Worm (Caenorhabditis elegans) whole organism, L4 larva: Measurements from ENCODE around the gene aqp-1.

Experiments used
- F37D6.2 ChIP-seq: sonication (generic microtip); optimal IDR thresholded peaks from 2 replicates; lab custom pipeline; 2016; ENCODE audit warnings: mild to moderate bottlenecking, missing genetic modification characterization, missing compliant biosample characterization
- ZK337.2 ChIP-seq: fragments of 200-800 bp; sonication (Bioruptor generic); IDR thresholded peaks from 2 replicates; pipeline ENCODE4 v1.3.6; 2022; ENCODE audit warnings: missing genetic modification reagents, missing genetic modification characterization, missing compliant biosample characterization
- egl-27 ChIP-seq: sonication (generic microtip); optimal IDR thresholded peaks from 3 replicates; lab custom pipeline; 2017; ENCODE audit warnings: missing biosample characterization, missing genetic modification reagents, missing genetic modification characterization
- hlh-11 ChIP-seq: fragments of 200-800 bp; sonication (Bioruptor generic); optimal IDR thresholded peaks from 2 replicates; lab custom pipeline; 2018; ENCODE audit warnings: mild to moderate bottlenecking, missing genetic modification characterization, missing compliant biosample characterization
- hmg-1.1 ChIP-seq: fragments of 200-800 bp; sonication (Bioruptor generic); IDR thresholded peaks from 2 replicates; pipeline ENCODE4 v1.3.6; 2022; ENCODE audit warnings: missing genetic modification reagents, missing genetic modification characterization, missing compliant biosample characterization
- skn-1 ChIP-seq: fragments of 150-350 bp; optimal IDR thresholded peaks from 2 replicates; lab custom pipeline; 2014; ENCODE audit warnings: missing biosample characterization, missing genetic modification characterization
- unc-39 ChIP-seq: sonication (generic microtip); optimal IDR thresholded peaks from 2 replicates; lab custom pipeline; 2017; ENCODE audit warnings: missing biosample characterization, missing genetic modification characterization

- no peak for TF ChIP-seq unc-39 (tag; lab: Kevin White, UChicago)
- TF ChIP-seq skn-1 (tag; lab: Kevin White, UChicago): no peak
- no peak for TF ChIP-seq hmg-1.1 (GFP tag; lab: Robert Waterston, UW)
- TF ChIP-seq ZK337.2 (GFP tag; lab: Robert Waterston, UW): no peak
- no peak for TF ChIP-seq hlh-11 (tag; lab: Kevin White, UChicago)
- TF ChIP-seq F37D6.2: no peak
- no peak for TF ChIP-seq egl-27 (tag; lab: Kevin White, UChicago)
Observed at ce11 chrII:7239705-7240104, 1.6 kb upstream of the aqp-1 start.
